Fruit fly (Drosophila melanogaster) whole organism, embryonic: Measurements from ENCODE around the gene Herc4.
A peak's percentile ranks its signal among the peaks of the same experiment; 100 is the strongest.

Experiments used
- Atf3 ChIP-seq: fragments of 200-800 bp; sonication (Bioruptor generic); optimal IDR thresholded peaks from 3 replicates; lab custom pipeline; 2016; ENCODE audit warnings: missing biosample characterization, missing genetic modification characterization
- B-H1 ChIP-seq: fragments of 200-800 bp; sonication (Bioruptor generic); IDR thresholded peaks from 3 replicates; pipeline ENCODE4 v1.3.6; 2022; ENCODE audit warnings: missing biosample characterization, missing genetic modification characterization
- Blimp-1 ChIP-seq: fragments of 200-800 bp; sonication (Bioruptor generic); optimal IDR thresholded peaks from 3 replicates; lab custom pipeline; 2018; ENCODE audit warnings: missing biosample characterization, missing genetic modification characterization, mild to moderate bottlenecking, moderate library complexity, missing genetic modification reagents
- BtbVII ChIP-seq: fragments of 200-800 bp; sonication (Bioruptor generic); optimal IDR thresholded peaks from 3 replicates; lab custom pipeline; 2017; ENCODE audit warnings: missing biosample characterization, mild to moderate bottlenecking, missing genetic modification characterization
- CG10267 ChIP-seq: fragments of 200-800 bp; sonication (Bioruptor generic); optimal IDR thresholded peaks from 2 replicates; lab custom pipeline; 2018; ENCODE audit warnings: missing biosample characterization, mild to moderate bottlenecking, missing genetic modification characterization, moderate library complexity
- CG10462 ChIP-seq: fragments of 200-800 bp; sonication (Bioruptor generic); optimal IDR thresholded peaks from 2 replicates; lab custom pipeline; 2016; ENCODE audit warnings: missing biosample characterization, missing genetic modification characterization
- CG10654 ChIP-seq: fragments of 200-800 bp; sonication (Bioruptor generic); optimal IDR thresholded peaks from 2 replicates; lab custom pipeline; 2016; ENCODE audit warnings: missing biosample characterization, missing genetic modification characterization
- CG11093 ChIP-seq: fragments of 200-800 bp; sonication (Bioruptor generic); IDR thresholded peaks from 3 replicates; pipeline ENCODE4 v1.3.6; 2022; ENCODE audit warnings: missing biosample characterization, missing genetic modification characterization
- CG13624 ChIP-seq: fragments of 200-800 bp; sonication (Bioruptor generic); optimal IDR thresholded peaks from 2 replicates; lab custom pipeline; 2016; ENCODE audit warnings: missing biosample characterization, missing genetic modification characterization
- CG17912 ChIP-seq: fragments of 200-800 bp; sonication (Bioruptor generic); optimal IDR thresholded peaks from 2 replicates; lab custom pipeline; 2018; ENCODE audit warnings: missing biosample characterization, mild to moderate bottlenecking, missing genetic modification characterization
- CG1792 ChIP-seq: fragments of 200-800 bp; sonication (Bioruptor generic); optimal IDR thresholded peaks from 2 replicates; lab custom pipeline; 2016; ENCODE audit warnings: missing biosample characterization, missing genetic modification characterization
- CG18011 ChIP-seq: fragments of 200-800 bp; sonication (Bioruptor generic); optimal IDR thresholded peaks from 2 replicates; lab custom pipeline; 2017; ENCODE audit warnings: missing biosample characterization, missing genetic modification characterization, mild to moderate bottlenecking, moderate library complexity, missing genotype
- CG2678 ChIP-seq: fragments of 200-800 bp; sonication (Bioruptor generic); optimal IDR thresholded peaks from 3 replicates; lab custom pipeline; 2019; ENCODE audit warnings: missing biosample characterization, mild to moderate bottlenecking, missing genetic modification characterization, moderate library complexity
- CG2889 ChIP-seq: fragments of 200-800 bp; sonication (Bioruptor generic); IDR thresholded peaks from 3 replicates; pipeline ENCODE4 v1.3.6; 2022; ENCODE audit warnings: missing biosample characterization, missing genetic modification characterization
- CG3065 ChIP-seq: fragments of 200-800 bp; sonication (Bioruptor generic); optimal IDR thresholded peaks from 2 replicates; lab custom pipeline; 2016; ENCODE audit warnings: missing biosample characterization, missing genetic modification characterization
- CG32767 ChIP-seq: fragments of 200-800 bp; sonication (Bioruptor generic); IDR thresholded peaks from 2 replicates; pipeline ENCODE4 v1.3.6; 2022; ENCODE audit warnings: missing biosample characterization, missing genetic modification characterization
- CG4424 ChIP-seq: fragments of 200-800 bp; sonication (Bioruptor generic); optimal IDR thresholded peaks from 3 replicates; lab custom pipeline; 2016; ENCODE audit warnings: missing biosample characterization, missing genetic modification characterization
- CG6654 ChIP-seq: fragments of 200-800 bp; sonication (Bioruptor generic); optimal IDR thresholded peaks from 2 replicates; lab custom pipeline; 2017; ENCODE audit warnings: missing biosample characterization, mild to moderate bottlenecking, missing genetic modification characterization
- CG6813 ChIP-seq: fragments of 200-800 bp; sonication (Bioruptor generic); optimal IDR thresholded peaks from 2 replicates; lab custom pipeline; 2017; ENCODE audit warnings: missing biosample characterization, missing genetic modification characterization, mild to moderate bottlenecking, moderate library complexity, missing genetic modification reagents
- CG7271 ChIP-seq: fragments of 200-800 bp; sonication (Bioruptor generic); optimal IDR thresholded peaks from 2 replicates; lab custom pipeline; 2018; ENCODE audit warnings: missing biosample characterization, mild to moderate bottlenecking, missing genetic modification characterization, moderate library complexity
- CG7786 ChIP-seq: fragments of 200-800 bp; sonication (Bioruptor generic); optimal IDR thresholded peaks from 2 replicates; lab custom pipeline; 2016; ENCODE audit warnings: missing biosample characterization, missing genetic modification characterization
- CG7963 ChIP-seq: fragments of 200-800 bp; sonication (Bioruptor generic); IDR thresholded peaks from 3 replicates; pipeline ENCODE4 v1.3.6; 2022; ENCODE audit warnings: missing biosample characterization, missing genetic modification characterization; ENCODE audit not compliant: partially characterized antibody
- CG9876 ChIP-seq: fragments of 200-800 bp; sonication (Bioruptor generic); optimal IDR thresholded peaks from 2 replicates; lab custom pipeline; 2016; ENCODE audit warnings: missing biosample characterization, missing genetic modification characterization
- CHES-1-like ChIP-seq: fragments of 200-800 bp; sonication (Bioruptor generic); optimal IDR thresholded peaks from 2 replicates; lab custom pipeline; 2016; ENCODE audit warnings: missing biosample characterization, missing genetic modification characterization
- Elba2 ChIP-seq: fragments of 200-800 bp; sonication (Bioruptor generic); optimal IDR thresholded peaks from 3 replicates; lab custom pipeline; 2016; ENCODE audit warnings: missing biosample characterization, missing genetic modification characterization
- HLH3B ChIP-seq: fragments of 200-800 bp; sonication (Bioruptor generic); IDR thresholded peaks from 2 replicates; pipeline ENCODE4 v1.3.6; 2022; ENCODE audit warnings: missing biosample characterization, missing genetic modification characterization
- HmgD ChIP-seq: fragments of 200-800 bp; sonication (Bioruptor generic); optimal IDR thresholded peaks from 3 replicates; lab custom pipeline; 2016; ENCODE audit warnings: missing biosample characterization, missing genetic modification characterization
- Hr39 ChIP-seq: fragments of >200 bp; optimal IDR thresholded peaks from 2 replicates; lab custom pipeline; 2017
- Myb ChIP-seq: fragments of 200-800 bp; sonication (Bioruptor generic); optimal IDR thresholded peaks from 2 replicates; lab custom pipeline; 2016; ENCODE audit warnings: missing biosample characterization, missing genetic modification characterization
- NC2α ChIP-seq: fragments of 200-800 bp; sonication (Bioruptor generic); optimal IDR thresholded peaks from 2 replicates; lab custom pipeline; 2016; ENCODE audit warnings: missing biosample characterization, missing genetic modification characterization
- ara ChIP-seq: fragments of 200-800 bp; sonication (Bioruptor generic); IDR thresholded peaks from 2 replicates; pipeline ENCODE4 v1.3.6; 2022; ENCODE audit warnings: missing biosample characterization, missing genetic modification characterization
- ash1 ChIP-seq: fragments of 200-800 bp; sonication (Bioruptor generic); optimal IDR thresholded peaks from 2 replicates; lab custom pipeline; 2018; ENCODE audit warnings: missing biosample characterization, mild to moderate bottlenecking, missing genetic modification characterization
- btn ChIP-seq: fragments of 200-800 bp; sonication (Bioruptor generic); optimal IDR thresholded peaks from 2 replicates; lab custom pipeline; 2016; ENCODE audit warnings: missing biosample characterization, missing genetic modification characterization
- emc ChIP-seq: fragments of 200-800 bp; sonication (Bioruptor generic); optimal IDR thresholded peaks from 2 replicates; lab custom pipeline; 2016; ENCODE audit warnings: missing biosample characterization, missing genetic modification characterization
- fd64A ChIP-seq: fragments of 200-800 bp; sonication (Bioruptor generic); optimal IDR thresholded peaks from 3 replicates; lab custom pipeline; 2018; ENCODE audit warnings: missing biosample characterization, mild to moderate bottlenecking, missing genetic modification characterization
- gt ChIP-seq: fragments of 200-800 bp; sonication (Bioruptor generic); IDR thresholded peaks from 2 replicates; pipeline ENCODE4 v1.3.6; 2022; ENCODE audit warnings: missing biosample characterization, missing genetic modification characterization
- ind ChIP-seq: fragments of 200-800 bp; sonication (Bioruptor generic); optimal IDR thresholded peaks from 3 replicates; lab custom pipeline; 2016; ENCODE audit warnings: missing biosample characterization, missing genetic modification characterization
- kah ChIP-seq: fragments of 200-800 bp; sonication (Bioruptor generic); optimal IDR thresholded peaks from 2 replicates; lab custom pipeline; 2018; ENCODE audit warnings: missing biosample characterization, mild to moderate bottlenecking, missing genetic modification characterization
- kay ChIP-seq: fragments of 200-800 bp; sonication (Bioruptor generic); optimal IDR thresholded peaks from 2 replicates; lab custom pipeline; 2016; ENCODE audit warnings: missing biosample characterization, missing genetic modification characterization
- kni ChIP-seq: fragments of 200-800 bp; sonication (Bioruptor generic); optimal IDR thresholded peaks from 3 replicates; lab custom pipeline; 2017; ENCODE audit warnings: mild to moderate bottlenecking, missing biosample characterization, missing genetic modification reagents, missing genetic modification characterization
- mirr ChIP-seq: fragments of 200-800 bp; sonication (Bioruptor generic); optimal IDR thresholded peaks from 3 replicates; lab custom pipeline; 2018; ENCODE audit warnings: missing biosample characterization, mild to moderate bottlenecking, missing genetic modification characterization
- otp ChIP-seq: fragments of 200-800 bp; sonication (Bioruptor generic); IDR thresholded peaks from 3 replicates; pipeline ENCODE4, ENCODE4 v1.3.6; 2022; ENCODE audit warnings: missing biosample characterization, missing genetic modification characterization
- shn ChIP-seq: fragments of 200-800 bp; sonication (Bioruptor generic); optimal IDR thresholded peaks from 3 replicates; lab custom pipeline; 2016; ENCODE audit warnings: missing biosample characterization, missing genetic modification characterization
- sisA ChIP-seq: fragments of 200-800 bp; sonication (Bioruptor generic); IDR thresholded peaks from 2 replicates; pipeline ENCODE4 v1.3.6; 2022; ENCODE audit warnings: missing biosample characterization, missing genetic modification characterization
- slou ChIP-seq: fragments of 200-800 bp; sonication (Bioruptor generic); optimal IDR thresholded peaks from 3 replicates; lab custom pipeline; 2016; ENCODE audit warnings: missing biosample characterization, missing genetic modification characterization
- tna ChIP-seq: fragments of 200-800 bp; sonication (Bioruptor generic); IDR thresholded peaks from 2 replicates; pipeline ENCODE4 v1.3.6; 2022; ENCODE audit warnings: missing biosample characterization, missing genetic modification characterization; ENCODE audit not compliant: partially characterized antibody
- ttk ChIP-seq: fragments of 200-800 bp; sonication (Bioruptor generic); IDR thresholded peaks from 2 replicates; pipeline ENCODE4 v2.1.2; 2022; ENCODE audit warnings: missing biosample characterization, missing genetic modification characterization
- twi ChIP-seq: fragments of 200-800 bp; optimal IDR thresholded peaks from 2 replicates; lab custom pipeline; 2019; ENCODE audit warnings: missing biosample characterization, mild to moderate bottlenecking, missing genetic modification characterization, moderate library complexity
- tx ChIP-seq: fragments of 200-800 bp; sonication (Bioruptor generic); optimal IDR thresholded peaks from 2 replicates; lab custom pipeline; 2016; ENCODE audit warnings: missing biosample characterization, missing genetic modification characterization
- vfl ChIP-seq: fragments of 200-800 bp; sonication (Bioruptor generic); optimal IDR thresholded peaks from 2 replicates; lab custom pipeline; 2016; ENCODE audit warnings: missing biosample characterization, missing genetic modification characterization

Gene Herc4

DNA sequence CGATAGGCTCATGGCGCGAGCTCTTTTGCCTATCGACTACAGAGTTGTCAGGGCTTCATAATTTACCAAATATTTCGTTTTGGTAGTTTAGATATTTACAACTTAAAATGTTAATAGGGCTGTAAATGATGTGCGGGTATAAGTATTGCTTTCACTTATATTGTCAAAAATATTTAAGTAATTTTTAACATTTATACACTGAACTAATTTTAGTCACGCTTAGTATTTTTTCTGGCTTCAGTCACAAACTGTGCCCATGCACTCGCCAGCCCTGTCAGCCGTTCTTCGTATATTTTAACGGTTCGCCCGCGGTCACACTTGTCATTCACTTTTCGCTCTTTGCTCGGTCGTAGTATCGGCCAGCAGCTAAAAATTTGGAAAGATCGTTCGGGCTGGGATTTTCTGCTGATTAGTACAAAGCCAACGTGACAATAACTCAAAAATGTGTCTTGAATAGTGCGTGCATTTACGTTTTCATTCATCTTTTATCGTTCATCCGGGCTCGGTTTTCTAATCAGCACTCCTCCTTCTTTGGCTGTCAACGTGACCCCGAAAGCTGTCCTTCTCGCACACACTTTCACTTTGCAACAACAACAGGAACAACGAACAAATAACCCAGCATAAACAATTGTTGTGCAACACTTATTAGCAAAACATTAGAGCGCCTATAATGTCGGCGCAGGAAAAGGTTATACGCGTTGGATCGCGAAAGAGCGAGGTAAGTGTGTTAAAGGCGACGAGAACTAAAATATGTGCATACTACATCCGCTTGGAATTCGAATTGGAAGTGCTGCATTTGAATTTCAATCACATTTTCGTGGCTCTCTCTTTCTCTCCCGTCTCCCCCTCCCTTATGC lies 21.3 kb downstream of the Herc4 start, which contains the start of the genes Hmbs and CG2211 (continued):
- peak; percentile 76; the same call in 2 of the 3 replicates for TF ChIP-seq CG2889 (GFP tag; lab: Robert Waterston, UW)
- peak; percentile 76 for TF ChIP-seq CG18011
- no peak for TF ChIP-seq tna (GFP tag; lab: Robert Waterston, UW)
- peak; percentile 43 for TF ChIP-seq btn (GFP tag; lab: Kevin White, UChicago)
- TF ChIP-seq CG7786 (GFP tag; lab: Kevin White, UChicago), result peak; percentile 89
- peak; percentile 80 for TF ChIP-seq mirr (GFP tag; lab: Kevin White, UChicago)
- TF ChIP-seq ash1 (GFP tag; lab: Kevin White, UChicago), result peak; percentile 17
- TF ChIP-seq ara (GFP tag; lab: Robert Waterston, UW), result peak; percentile 78
- TF ChIP-seq CG32767, result peak; percentile 68; the same call in 1 of the 2 replicates
- TF ChIP-seq CG6813 (GFP tag; lab: Kevin White, UChicago), result peak; percentile 79
- TF ChIP-seq HLH3B (GFP tag; lab: Robert Waterston, UW), result peak; percentile 84
- peak; percentile 26 for TF ChIP-seq CG6654
- peak; percentile 84 for TF ChIP-seq Elba2 (GFP tag; lab: Kevin White, UChicago)
- peak; percentile 85 for TF ChIP-seq sisA (GFP tag; lab: Robert Waterston, UW)
- peak; percentile 80 for TF ChIP-seq Atf3 (GFP tag; lab: Kevin White, UChicago)
- no peak for TF ChIP-seq Hr39 (lab: Kevin White, UChicago)
- TF ChIP-seq kah (GFP tag; lab: Kevin White, UChicago), result peak; percentile 58
- TF ChIP-seq BtbVII (GFP tag; lab: Kevin White, UChicago), result peak; percentile 41
- TF ChIP-seq CG10267 (tag; lab: Kevin White, UChicago), result peak; percentile 88
- TF ChIP-seq kay (GFP tag; lab: Kevin White, UChicago), result peak; percentile 90
- TF ChIP-seq CG7271 (tag; lab: Kevin White, UChicago), result peak; percentile 77
- TF ChIP-seq tx (GFP tag; lab: Kevin White, UChicago), result peak; percentile 87
- peak; percentile 76; the same call in 2 of the 3 replicates for TF ChIP-seq CG11093 (GFP tag; lab: Robert Waterston, UW)
- TF ChIP-seq CHES-1-like (GFP tag; lab: Kevin White, UChicago), result peak; percentile 86
- TF ChIP-seq twi (tag; lab: Kevin White, UChicago), result peak; percentile 77
- peak; percentile 93 for TF ChIP-seq Blimp-1
- peak; percentile 60 for TF ChIP-seq slou
- TF ChIP-seq NC2α, result peak; percentile 82
- TF ChIP-seq Myb, result peak; percentile 78
- TF ChIP-seq shn (GFP tag; lab: Kevin White, UChicago), result peak; percentile 87
- no peak for TF ChIP-seq gt (GFP tag; lab: Robert Waterston, UW)
- peak; percentile 90 for TF ChIP-seq CG13624 (GFP tag; lab: Kevin White, UChicago)
- TF ChIP-seq CG3065 (GFP tag; lab: Kevin White, UChicago), result peak; percentile 68
- no peak for TF ChIP-seq fd64A (GFP tag; lab: Kevin White, UChicago)
- TF ChIP-seq B-H1 (GFP tag; lab: Robert Waterston, UW), result peak; percentile 80
- peak; percentile 85 for TF ChIP-seq vfl (GFP tag; lab: Kevin White, UChicago)
- peak; percentile 75 for TF ChIP-seq CG1792 (GFP tag; lab: Kevin White, UChicago)
- TF ChIP-seq CG9876 (GFP tag; lab: Kevin White, UChicago), result peak; percentile 84
- peak; percentile 71; the same call in 2 of the 3 replicates for TF ChIP-seq otp (GFP tag; lab: Robert Waterston, UW)
- peak; percentile 69 for TF ChIP-seq CG10462 (GFP tag; lab: Kevin White, UChicago)
- peak; percentile 89 for TF ChIP-seq CG2678 (tag; lab: Kevin White, UChicago)
- TF ChIP-seq kni, result peak; percentile 68
- TF ChIP-seq CG4424 (GFP tag; lab: Kevin White, UChicago), result peak; percentile 92
- no peak for TF ChIP-seq CG7963 (GFP tag; lab: Robert Waterston, UW)
- TF ChIP-seq CG17912 (GFP tag; lab: Kevin White, UChicago), result no peak
- peak; percentile 77 for TF ChIP-seq ttk (GFP tag; lab: Robert Waterston, UW)
- TF ChIP-seq CG10654 (GFP tag; lab: Kevin White, UChicago), result peak; percentile 86
- peak; percentile 92 for TF ChIP-seq ind (GFP tag; lab: Kevin White, UChicago)
- TF ChIP-seq emc, result peak; percentile 68
- TF ChIP-seq HmgD (GFP tag; lab: Kevin White, UChicago), result peak; percentile 90
